Worm (Caenorhabditis elegans) whole organism, L2 larva: ENCODE measurements around the gene D2096.10.

Source experiments
- C34F6.9 ChIP-seq: fragments of 150-350 bp; optimal IDR thresholded peaks from 2 replicates; lab custom pipeline; 2014; ENCODE audit warnings: missing biosample characterization, missing genetic modification characterization
- F13H6.1 ChIP-seq: sonication (generic microtip); optimal IDR thresholded peaks from 2 replicates; lab custom pipeline; 2016; ENCODE audit warnings: missing genetic modification characterization, missing compliant biosample characterization
- R02D3.7 ChIP-seq: fragments of 150-350 bp; optimal IDR thresholded peaks from 2 replicates; lab custom pipeline; 2014; ENCODE audit warnings: missing biosample characterization, missing genetic modification characterization
- Y55F3AM.14 ChIP-seq: fragments of 200-800 bp; sonication (Bioruptor generic); optimal IDR thresholded peaks from 2 replicates; lab custom pipeline; 2018; ENCODE audit warnings: mild to moderate bottlenecking, missing genetic modification characterization, missing compliant biosample characterization
- ZK546.5 ChIP-seq: sonication (generic microtip); optimal IDR thresholded peaks from 2 replicates; lab custom pipeline; 2017; ENCODE audit warnings: missing biosample characterization, missing genetic modification characterization
- alr-1 ChIP-seq: fragments of 150-350 bp; optimal IDR thresholded peaks from 2 replicates; lab custom pipeline; 2014; ENCODE audit warnings: missing biosample characterization, missing genetic modification characterization
- aly-2 ChIP-seq: fragments of 150-350 bp; optimal IDR thresholded peaks from 2 replicates; lab custom pipeline; 2014; ENCODE audit warnings: missing biosample characterization, missing genetic modification characterization
- ama-1 ChIP-seq: fragments of 150-350 bp; optimal IDR thresholded peaks from 2 replicates; lab custom pipeline; 2018; ENCODE audit warnings: inconsistent platforms
- blmp-1 ChIP-seq: sonication (generic microtip); optimal IDR thresholded peaks from 2 replicates; lab custom pipeline; 2017; ENCODE audit warnings: missing genetic modification characterization, mild to moderate bottlenecking, missing compliant biosample characterization, antibody characterized with exemption, moderate library complexity; ENCODE audit not compliant: insufficient read depth
- ceh-16 ChIP-seq: fragments of 150-350 bp; optimal IDR thresholded peaks from 2 replicates; lab custom pipeline; 2014; ENCODE audit warnings: missing biosample characterization, missing genetic modification characterization
- ceh-82 ChIP-seq: fragments of 150-350 bp; optimal IDR thresholded peaks from 2 replicates; lab custom pipeline; 2014; ENCODE audit warnings: missing biosample characterization, missing genetic modification characterization
- crh-2 ChIP-seq: sonication (generic microtip); optimal IDR thresholded peaks from 2 replicates; lab custom pipeline; 2017; ENCODE audit warnings: missing biosample characterization, missing genetic modification characterization
- dmd-4 ChIP-seq: sonication (generic microtip); optimal IDR thresholded peaks from 2 replicates; lab custom pipeline; 2017; ENCODE audit warnings: missing biosample characterization, missing genetic modification characterization
- egl-27 ChIP-seq: sonication (generic microtip); optimal IDR thresholded peaks from 3 replicates; lab custom pipeline; 2017; ENCODE audit warnings: missing biosample characterization, missing genetic modification reagents, missing genetic modification characterization
- elt-1 ChIP-seq: fragments of 150-350 bp; optimal IDR thresholded peaks from 2 replicates; lab custom pipeline; 2014; ENCODE audit warnings: missing biosample characterization, missing genetic modification characterization
- elt-3 ChIP-seq: sonication (generic microtip); optimal IDR thresholded peaks from 2 replicates; lab custom pipeline; 2017; ENCODE audit warnings: missing biosample characterization, missing genetic modification characterization
- fos-1 ChIP-seq: fragments of 150-350 bp; optimal IDR thresholded peaks from 2 replicates; lab custom pipeline; 2014; ENCODE audit warnings: missing biosample characterization, missing genetic modification characterization
- gmeb-1 ChIP-seq: fragments of 150-350 bp; optimal IDR thresholded peaks from 2 replicates; lab custom pipeline; 2014; ENCODE audit warnings: missing biosample characterization, missing genetic modification characterization
- lin-11 ChIP-seq: fragments of 150-350 bp; sonication (generic microtip); optimal IDR thresholded peaks from 2 replicates; lab custom pipeline; 2014; ENCODE audit warnings: missing biosample characterization, missing genetic modification characterization, inconsistent platforms, mixed read lengths
- lin-13 ChIP-seq: fragments of 150-350 bp; optimal IDR thresholded peaks from 2 replicates; lab custom pipeline; 2014; ENCODE audit warnings: missing biosample characterization, missing genetic modification reagents, missing genetic modification characterization
- lin-39 ChIP-seq: fragments of 150-350 bp; optimal IDR thresholded peaks from 2 replicates; lab custom pipeline; 2014; ENCODE audit warnings: missing biosample characterization, missing genetic modification reagents, missing genetic modification characterization
- lsy-2 ChIP-seq, 2 experiments: fragments of 150-350 bp in 1 of 2; sonication (generic microtip) in 1 of 2; optimal IDR thresholded peaks; 2 replicates each; lab custom pipeline; 2014 to 2017; ENCODE audit warnings: missing biosample characterization in 2 of 2, missing genetic modification characterization in 2 of 2
- mab-5 ChIP-seq: fragments of 150-350 bp; optimal IDR thresholded peaks from 2 replicates; lab custom pipeline; 2014; ENCODE audit warnings: missing biosample characterization, missing genetic modification characterization
- mbf-1 ChIP-seq: sonication (generic microtip); optimal IDR thresholded peaks from 2 replicates; lab custom pipeline; 2017; ENCODE audit warnings: missing biosample characterization, missing genetic modification characterization
- mdl-1 ChIP-seq, 2 experiments: fragments of 150-350 bp in 1 of 2; sonication (generic microtip) in 1 of 2; optimal IDR thresholded peaks; 2 replicates each; lab custom pipeline; 2017; ENCODE audit warnings: missing biosample characterization in 2 of 2, missing genetic modification characterization in 2 of 2
- nhr-10 ChIP-seq: sonication (generic microtip); optimal IDR thresholded peaks from 2 replicates; lab custom pipeline; 2017; ENCODE audit warnings: missing biosample characterization, missing genetic modification characterization
- nhr-11 ChIP-seq: fragments of 150-350 bp; optimal IDR thresholded peaks from 2 replicates; lab custom pipeline; 2014; ENCODE audit warnings: missing biosample characterization, missing genetic modification characterization
- nhr-12 ChIP-seq: fragments of 150-350 bp; optimal IDR thresholded peaks from 2 replicates; lab custom pipeline; 2014; ENCODE audit warnings: missing biosample characterization, missing genetic modification characterization
- nhr-129 ChIP-seq: fragments of 150-350 bp; optimal IDR thresholded peaks from 2 replicates; lab custom pipeline; 2014; ENCODE audit warnings: missing biosample characterization, missing genetic modification characterization
- nhr-21 ChIP-seq: fragments of 150-350 bp; optimal IDR thresholded peaks from 2 replicates; lab custom pipeline; 2014; ENCODE audit warnings: missing biosample characterization, missing genetic modification characterization
- nhr-23 ChIP-seq: fragments of 150-350 bp; optimal IDR thresholded peaks from 2 replicates; lab custom pipeline; 2014; ENCODE audit warnings: missing biosample characterization, missing genetic modification reagents, missing genetic modification characterization
- nhr-237 ChIP-seq: fragments of 150-350 bp; optimal IDR thresholded peaks from 2 replicates; lab custom pipeline; 2014; ENCODE audit warnings: missing biosample characterization, missing genetic modification characterization
- nhr-25 ChIP-seq: fragments of 150-350 bp; sonication (generic microtip); optimal IDR thresholded peaks from 3 replicates; lab custom pipeline; 2014; ENCODE audit warnings: missing biosample characterization, missing genetic modification characterization
- nhr-6 ChIP-seq: fragments of 150-350 bp; optimal IDR thresholded peaks from 2 replicates; lab custom pipeline; 2014; ENCODE audit warnings: missing biosample characterization, missing genetic modification characterization
- nhr-77 ChIP-seq: fragments of 150-350 bp; optimal IDR thresholded peaks from 2 replicates; lab custom pipeline; 2014; ENCODE audit warnings: missing biosample characterization, missing genetic modification characterization
- peb-1 ChIP-seq: fragments of 150-350 bp; optimal IDR thresholded peaks from 2 replicates; lab custom pipeline; 2014; ENCODE audit warnings: missing biosample characterization, missing genetic modification characterization
- sem-4 ChIP-seq: fragments of 150-350 bp; optimal IDR thresholded peaks from 2 replicates; lab custom pipeline; 2014; ENCODE audit warnings: missing biosample characterization, missing genetic modification reagents, missing genetic modification characterization
- skn-1 ChIP-seq: sonication (generic microtip); optimal IDR thresholded peaks from 2 replicates; lab custom pipeline; 2017; ENCODE audit warnings: missing biosample characterization, missing genetic modification characterization
- sma-3 ChIP-seq: sonication (generic microtip); optimal IDR thresholded peaks from 2 replicates; lab custom pipeline; 2016; ENCODE audit warnings: missing genetic modification reagents, missing genetic modification characterization, missing compliant biosample characterization
- sma-9 ChIP-seq, 2 experiments: fragments of 150-350 bp in 1 of 2; sonication (generic microtip) in 1 of 2; optimal IDR thresholded peaks; 2 replicates each; lab custom pipeline; 2014 to 2016; ENCODE audit warnings: missing genetic modification characterization in 2 of 2, mild to moderate bottlenecking in 1 of 2, missing biosample characterization in 1 of 2, missing compliant biosample characterization in 1 of 2, missing genetic modification reagents in 1 of 2, moderate library complexity in 1 of 2
- snpc-4 ChIP-seq: fragments of 150-350 bp; optimal IDR thresholded peaks from 2 replicates; lab custom pipeline; 2014; ENCODE audit warnings: missing biosample characterization, missing genetic modification characterization
- unc-39 ChIP-seq: fragments of 150-350 bp; optimal IDR thresholded peaks from 2 replicates; lab custom pipeline; 2014; ENCODE audit warnings: missing biosample characterization, missing genetic modification characterization
- unc-55 ChIP-seq: fragments of 150-350 bp; sonication (generic microtip); optimal IDR thresholded peaks from 3 replicates; lab custom pipeline; 2014; ENCODE audit warnings: missing biosample characterization, missing genetic modification reagents, missing genetic modification characterization
- unc-62 ChIP-seq: fragments of 150-350 bp; optimal IDR thresholded peaks from 2 replicates; lab custom pipeline; 2014; ENCODE audit warnings: missing biosample characterization, missing genetic modification reagents, missing genetic modification characterization
- zag-1 ChIP-seq: fragments of 150-350 bp; optimal IDR thresholded peaks from 2 replicates; lab custom pipeline; 2014; ENCODE audit warnings: missing biosample characterization, missing genetic modification characterization
- ztf-1 ChIP-seq: fragments of 200-800 bp; sonication (Bioruptor generic); conservative IDR thresholded peaks from 2 replicates; pipeline ENCODE4 v1.3.6; 2022; ENCODE audit warnings: missing genetic modification characterization, missing compliant biosample characterization
- ztf-11 ChIP-seq: sonication (generic microtip); optimal IDR thresholded peaks from 2 replicates; lab custom pipeline; 2017; ENCODE audit warnings: missing biosample characterization, missing genetic modification characterization
- ztf-4 ChIP-seq: fragments of 150-350 bp; optimal IDR thresholded peaks from 2 replicates; lab custom pipeline; 2014; ENCODE audit warnings: missing biosample characterization, missing genetic modification characterization

D2096.10 gene

DNA sequence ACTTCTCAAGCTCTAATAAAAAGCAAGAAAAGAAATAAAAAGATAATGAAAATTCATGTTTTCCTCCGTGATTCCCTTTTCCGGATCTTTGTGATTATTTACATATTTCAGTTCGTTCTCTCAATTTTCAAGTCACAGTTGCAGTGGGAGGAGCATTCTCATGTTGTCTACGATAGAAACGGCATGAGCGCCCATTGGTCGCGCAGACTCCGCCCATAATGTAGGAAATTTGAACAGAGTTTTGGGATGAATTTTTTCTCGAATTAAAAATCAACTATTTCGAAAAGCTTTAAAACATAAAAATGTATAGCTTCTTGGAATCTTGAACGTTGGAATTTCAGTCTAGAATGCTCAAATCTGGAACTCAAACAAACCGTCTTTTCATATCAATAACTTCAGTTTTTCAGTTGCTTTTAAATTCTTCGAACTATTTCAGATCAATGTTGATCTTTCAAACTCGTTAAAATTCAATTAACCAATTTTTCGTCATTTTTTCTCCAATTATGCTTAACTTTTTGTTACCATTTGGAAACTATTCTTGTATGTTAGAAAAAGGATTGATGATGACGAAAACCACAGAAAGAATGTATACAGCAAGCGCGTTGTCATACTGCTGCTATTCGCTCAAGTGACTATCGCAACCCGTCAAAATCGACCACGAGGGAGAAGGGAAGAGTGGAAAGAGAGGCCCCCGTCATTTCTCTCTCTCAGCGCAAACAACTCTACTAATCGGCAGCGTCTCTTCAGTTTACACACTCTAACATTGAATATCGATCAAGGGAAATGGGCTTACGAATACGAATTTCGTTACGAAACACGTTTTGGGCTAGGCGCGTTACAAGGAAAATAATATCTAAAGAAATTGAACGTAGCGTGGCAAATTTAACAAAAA lies 42.8 kb upstream of the D2096.10 start:
- TF ChIP-seq unc-39 (tag; lab: Kevin White, UChicago) (no peak), unc-62 (GFP tag; lab: Kevin White, UChicago) (no peak), mdl-1 (tag; optimal IDR thresholded peaks at IDR 0.05; lab: Kevin White, UChicago) (peak; percentile 61 to 76), nhr-129 (tag; lab: Kevin White, UChicago) (peak; percentile 93), dmd-4 (tag; lab: Kevin White, UChicago) (no peak), unc-55 (GFP tag; lab: Kevin White, UChicago) (peak; percentile 64), nhr-11 (tag; lab: Kevin White, UChicago) (peak; percentile 15), ceh-16 (tag; lab: Kevin White, UChicago) (peak; percentile 43), ama-1 (lab: Kevin White, UChicago) (peak; percentile 94), sem-4 (tag; lab: Kevin White, UChicago) (peak; percentile 42), sma-3 (peak; percentile 48), fos-1 (tag; lab: Kevin White, UChicago) (peak; percentile 74), gmeb-1 (tag; lab: Kevin White, UChicago) (peak; percentile 44), C34F6.9 (tag; lab: Kevin White, UChicago) (peak; percentile 47), crh-2 (tag; lab: Kevin White, UChicago) (peak; percentile 83), lin-39 (no peak), ZK546.5 (tag; lab: Kevin White, UChicago) (no peak), lsy-2 (tag; optimal IDR thresholded peaks at IDR 0.05; lab: Kevin White, UChicago) (peak; percentile 60 to 91), F13H6.1 (tag; lab: Kevin White, UChicago) (peak; percentile 63), mab-5 (peak; percentile 50), R02D3.7 (tag; lab: Kevin White, UChicago) (peak; percentile 33), ztf-11 (tag; lab: Kevin White, UChicago) (no peak), aly-2 (tag; lab: Kevin White, UChicago) (no peak), nhr-77 (no peak), nhr-6 (tag; lab: Kevin White, UChicago) (peak; percentile 44), nhr-10 (tag; lab: Kevin White, UChicago) (no peak), snpc-4 (tag; lab: Kevin White, UChicago) (peak; percentile 87), nhr-23 (no peak), elt-3 (tag; lab: Kevin White, UChicago) (no peak), Y55F3AM.14 (GFP tag; lab: Kevin White, UChicago) (peak; percentile 51), skn-1 (no peak), mbf-1 (tag; lab: Kevin White, UChicago) (peak; percentile 33), egl-27 (tag; lab: Kevin White, UChicago) (peak; percentile 84), nhr-12 (tag; lab: Kevin White, UChicago) (no peak), sma-9 (GFP tag; optimal IDR thresholded peaks at IDR 0.05; lab: Kevin White, UChicago) (peak; percentile 83), sma-9 (tag; optimal IDR thresholded peaks at IDR 0.05; lab: Kevin White, UChicago) (no peak), nhr-25 (tag; lab: Kevin White, UChicago) (peak; percentile 64), peb-1 (tag; lab: Kevin White, UChicago) (no peak), blmp-1 (tag; lab: Kevin White, UChicago) (peak; percentile 44), zag-1 (tag; lab: Kevin White, UChicago) (peak; percentile 38), lin-11 (tag; lab: Kevin White, UChicago) (peak; percentile 19), alr-1 (tag; lab: Kevin White, UChicago) (no peak), ceh-82 (tag; lab: Kevin White, UChicago) (peak; percentile 39), ztf-4 (tag; lab: Kevin White, UChicago) (peak; percentile 82), ztf-1 (GFP tag; lab: Robert Waterston, UW) (no peak), nhr-21 (tag; lab: Kevin White, UChicago) (peak; percentile 68), elt-1 (tag; lab: Kevin White, UChicago) (no peak), nhr-237 (tag; lab: Kevin White, UChicago) (no peak), lin-13 (GFP tag; lab: Kevin White, UChicago) (peak; percentile 56)
